Worm (Caenorhabditis elegans) whole organism, dauer: ENCODE measurements around the gene F08G2.4.

Experiments used
- unc-62 ChIP-seq: sonication (generic microtip); optimal IDR thresholded peaks from 2 replicates; lab custom pipeline; 2017; ENCODE audit warnings: missing biosample characterization, missing genetic modification reagents, missing genetic modification characterization

F08G2.4 gene

DNA sequence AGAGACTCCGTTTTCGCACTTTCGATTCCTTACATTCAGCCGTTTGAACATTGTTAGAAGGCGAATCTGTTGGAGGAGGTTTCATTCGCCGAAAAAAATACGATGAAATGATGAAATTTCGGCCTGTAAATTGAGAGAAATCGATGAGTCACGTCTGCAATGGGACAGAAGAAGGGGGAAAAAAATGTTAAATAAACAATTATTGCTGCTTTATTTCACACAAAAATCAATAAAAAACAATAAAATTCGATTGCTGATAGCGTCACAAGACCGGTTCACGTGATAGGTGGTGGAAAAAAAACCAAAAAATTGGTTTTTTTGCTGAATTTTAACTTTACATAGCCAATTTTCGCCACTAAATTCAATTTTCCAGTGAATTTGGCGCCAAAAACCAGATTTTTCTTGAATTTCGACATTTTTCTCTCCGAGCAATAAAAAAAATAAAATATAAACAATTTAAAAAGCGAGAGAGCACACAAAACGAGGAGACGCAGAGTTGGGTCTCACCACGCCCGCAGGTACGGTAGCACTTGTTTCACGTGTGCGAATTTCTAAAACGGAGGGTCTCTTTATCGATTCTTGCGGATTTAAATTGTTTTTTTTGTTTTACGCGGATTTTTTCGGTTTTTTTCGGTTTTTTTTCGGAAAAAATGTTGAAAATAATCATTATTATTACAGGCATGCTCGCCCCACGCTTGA is 41.9 kb downstream of the F08G2.4 start, which contains the start of the genes cup-14 and ndub-8:
Gene cup-14, minus strand, starts transcription at position 51 of the 699 bp plus-strand sequence.
Gene ndub-8, plus strand, starts transcription at position 679 of the 699 bp plus-strand sequence.
- TF ChIP-seq unc-62, result no peak

ce11 chrII:13875734-13876133 is 45.3 kb downstream of the F08G2.4 start, which contains the start of gene ing-3:
TSS of gene ing-3 (plus strand) at chrII:13876034.
- TF ChIP-seq unc-62, result no peak

DNA sequence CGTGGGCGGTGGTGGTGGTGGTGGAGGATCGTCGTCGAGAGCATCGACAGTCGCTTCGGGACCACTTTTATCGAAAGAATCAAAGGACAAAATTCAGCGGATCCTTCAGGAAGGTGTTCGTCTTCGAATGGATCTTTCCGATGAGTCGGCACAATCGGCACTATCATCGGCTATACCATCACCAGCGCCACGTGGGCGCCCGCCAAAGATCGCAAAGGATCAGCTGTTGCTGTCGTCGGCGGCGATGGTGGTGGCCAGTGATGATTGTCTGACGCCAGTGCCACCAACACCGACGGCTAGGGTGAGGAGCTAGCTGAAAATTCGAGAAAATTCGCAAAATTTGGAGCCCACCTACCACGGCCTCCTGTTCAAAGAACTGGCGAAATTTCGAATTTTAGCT is 47.6 kb downstream of the F08G2.4 start:
- TF ChIP-seq unc-62, result no peak

DNA sequence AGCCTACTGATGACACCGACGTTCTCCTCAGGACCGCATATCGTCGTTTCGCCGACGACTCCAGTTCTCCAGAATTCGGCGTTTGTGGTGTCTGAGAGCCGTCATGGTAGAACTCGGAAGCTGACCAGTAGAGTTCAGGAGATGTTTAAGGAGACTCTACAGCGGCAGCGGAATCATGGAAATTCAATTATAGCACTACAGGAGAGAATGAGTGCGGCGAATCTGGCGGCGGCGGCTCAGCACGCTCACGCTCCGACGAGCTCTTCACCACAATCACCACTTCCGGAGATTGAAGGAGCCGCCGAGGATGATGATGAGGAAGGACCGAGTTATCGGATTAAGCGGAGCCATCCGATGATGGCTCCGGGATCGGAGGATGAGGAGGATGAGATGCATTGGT is 49.2 kb downstream of the F08G2.4 start:
- TF ChIP-seq unc-62, result no peak
